Fruit fly (Drosophila melanogaster): ENCODE measurements around the gene Nmt.

DNA sequence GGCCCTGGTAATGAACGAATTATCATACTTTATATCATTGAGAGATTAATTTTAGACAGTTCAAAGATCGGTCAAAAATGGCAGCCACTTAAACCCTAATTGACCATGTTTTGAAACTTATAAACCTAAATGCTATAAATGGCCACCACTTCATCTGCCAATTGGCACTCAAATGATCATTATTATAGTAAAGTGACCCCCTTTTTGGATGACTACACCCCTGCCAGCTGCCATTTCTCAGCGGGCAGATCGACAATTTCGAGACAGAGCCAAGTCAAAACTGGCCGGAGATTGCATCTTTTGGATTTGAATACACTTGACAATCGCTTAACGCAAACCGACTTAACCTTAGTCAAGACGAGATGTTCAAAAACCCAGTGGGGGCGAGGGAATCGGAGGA lies 22.0 kb downstream of the Nmt start:
- TF ChIP-seq psq (optimal IDR thresholded peaks at IDR 0.05) (no peak), Myc (optimal IDR thresholded peaks at IDR 0.05) (no peak), h (optimal IDR thresholded peaks at IDR 0.05) (no peak), ttk (optimal IDR thresholded peaks at IDR 0.05) (no peak), Sin3A (optimal IDR thresholded peaks at IDR 0.05) (no peak), insv (optimal IDR thresholded peaks at IDR 0.05) (no peak)

Measured in Kc167 (cell line).